Fruit fly (Drosophila melanogaster) whole organism, embryonic: ENCODE data around the gene CG5568.
A peak's percentile ranks its signal among the peaks of the same experiment; 100 is the strongest.

Experiments
- CG10543 ChIP-seq: fragments of 200-800 bp; sonication (Bioruptor generic); optimal IDR thresholded peaks from 3 replicates; lab custom pipeline; 2017; ENCODE audit warnings: missing biosample characterization, mild to moderate bottlenecking, missing genetic modification characterization, moderate library complexity
- CG11085 ChIP-seq: fragments of 200-800 bp; sonication (Bioruptor generic); IDR thresholded peaks from 2 replicates; pipeline ENCODE4 v1.3.6; 2022; ENCODE audit warnings: missing biosample characterization, missing genetic modification characterization
- CG11456 ChIP-seq: fragments of 200-800 bp; sonication (Bioruptor generic); IDR thresholded peaks from 3 replicates; pipeline ENCODE4 v1.3.6; 2022; ENCODE audit warnings: missing biosample characterization, missing genetic modification characterization
- CG12104 ChIP-seq: fragments of 200-800 bp; sonication (Bioruptor generic); optimal IDR thresholded peaks from 3 replicates; lab custom pipeline; 2016; ENCODE audit warnings: missing biosample characterization, missing genetic modification characterization
- CG12219 ChIP-seq: fragments of 200-800 bp; sonication (Bioruptor generic); optimal IDR thresholded peaks from 3 replicates; lab custom pipeline; 2018; ENCODE audit warnings: missing biosample characterization, mild to moderate bottlenecking, missing genetic modification characterization
- CG13296 ChIP-seq: fragments of 200-800 bp; sonication (Bioruptor generic); optimal IDR thresholded peaks from 3 replicates; lab custom pipeline; 2018; ENCODE audit warnings: missing biosample characterization, mild to moderate bottlenecking, missing genetic modification characterization
- CG13424 ChIP-seq: fragments of 200-800 bp; sonication (Bioruptor generic); optimal IDR thresholded peaks from 2 replicates; lab custom pipeline; 2019; ENCODE audit warnings: missing biosample characterization, mild to moderate bottlenecking, missing genetic modification characterization, moderate library complexity
- CG14667 ChIP-seq: fragments of 200-800 bp; sonication (Bioruptor generic); IDR thresholded peaks from 2 replicates; pipeline ENCODE4 v1.3.6; 2022; ENCODE audit warnings: missing biosample characterization, missing genetic modification characterization
- CG1529 ChIP-seq: fragments of 200-800 bp; sonication (Bioruptor generic); optimal IDR thresholded peaks from 3 replicates; lab custom pipeline; 2018; ENCODE audit warnings: missing biosample characterization, missing genetic modification characterization
- CG18476 ChIP-seq: fragments of 200-800 bp; sonication (Bioruptor generic); optimal IDR thresholded peaks from 2 replicates; lab custom pipeline; 2016; ENCODE audit warnings: missing biosample characterization, mild to moderate bottlenecking, missing genetic modification characterization
- CG3407 ChIP-seq: fragments of 200-800 bp; sonication (Bioruptor generic); optimal IDR thresholded peaks from 2 replicates; lab custom pipeline; 2018; ENCODE audit warnings: missing biosample characterization, mild to moderate bottlenecking, missing genetic modification characterization
- CG34422 ChIP-seq: fragments of 200-800 bp; sonication (Bioruptor generic); IDR thresholded peaks from 3 replicates; pipeline ENCODE4 v1.3.6; 2022; ENCODE audit warnings: missing biosample characterization, missing genetic modification characterization
- CG4282 ChIP-seq: fragments of 200-800 bp; sonication (Bioruptor generic); optimal IDR thresholded peaks from 2 replicates; lab custom pipeline; 2016; ENCODE audit warnings: missing biosample characterization, missing genetic modification characterization
- CG5245 ChIP-seq: fragments of 200-800 bp; sonication (Bioruptor generic); optimal IDR thresholded peaks from 3 replicates; lab custom pipeline; 2016; ENCODE audit warnings: missing biosample characterization, missing genetic modification characterization
- CG6683 ChIP-seq: fragments of 200-800 bp; sonication (Bioruptor generic); optimal IDR thresholded peaks from 2 replicates; lab custom pipeline; 2017; ENCODE audit warnings: missing biosample characterization, mild to moderate bottlenecking, missing genetic modification characterization, missing genetic modification reagents
- CG6854 ChIP-seq: fragments of 200-800 bp; sonication (Bioruptor generic); optimal IDR thresholded peaks from 3 replicates; lab custom pipeline; 2017; ENCODE audit warnings: missing biosample characterization, mild to moderate bottlenecking, missing genetic modification characterization
- CG8359 ChIP-seq: fragments of 200-800 bp; sonication (Bioruptor generic); optimal IDR thresholded peaks from 2 replicates; lab custom pipeline; 2017; ENCODE audit warnings: missing biosample characterization, mild to moderate bottlenecking, missing genetic modification characterization, borderline replicate concordance
- CG9215 ChIP-seq: fragments of 200-800 bp; sonication (Bioruptor generic); IDR thresholded peaks from 2 replicates; pipeline ENCODE4 v1.3.6; 2022; ENCODE audit warnings: missing biosample characterization, missing genetic modification characterization
- D ChIP-seq, 2 experiments: fragments of 200-800 bp in 1 of 2; fragments of >200 bp in 1 of 2; sonication (Bioruptor generic) in 1 of 2; optimal IDR thresholded peaks; 2 replicates in 1 of 2; 3 replicates in 1 of 2; lab custom pipeline; 2017; ENCODE audit warnings: mild to moderate bottlenecking in 1 of 2, missing biosample characterization in 1 of 2, missing genetic modification characterization in 1 of 2, missing genetic modification reagents in 1 of 2
- Dp ChIP-seq: fragments of 200-800 bp; sonication (Bioruptor generic); optimal IDR thresholded peaks from 2 replicates; lab custom pipeline; 2018; ENCODE audit warnings: missing biosample characterization, mild to moderate bottlenecking, missing genetic modification characterization, moderate library complexity
- Fer1 ChIP-seq: fragments of 200-800 bp; sonication (Bioruptor generic); optimal IDR thresholded peaks from 2 replicates; lab custom pipeline; 2017; ENCODE audit warnings: missing biosample characterization, mild to moderate bottlenecking, missing genetic modification characterization
- Fer3 ChIP-seq: fragments of 200-800 bp; sonication (Bioruptor generic); optimal IDR thresholded peaks from 2 replicates; lab custom pipeline; 2018; ENCODE audit warnings: missing biosample characterization, mild to moderate bottlenecking, missing genetic modification characterization, moderate library complexity
- Hr3 ChIP-seq: fragments of 200-800 bp; sonication (Bioruptor generic); optimal IDR thresholded peaks from 3 replicates; lab custom pipeline; 2016; ENCODE audit warnings: missing biosample characterization, missing genetic modification characterization
- Lim3 ChIP-seq: fragments of 200-800 bp; sonication (Bioruptor generic); IDR thresholded peaks from 2 replicates; pipeline ENCODE4 v1.3.6; 2022; ENCODE audit warnings: missing biosample characterization, missing genetic modification characterization
- Med ChIP-seq: fragments of 200-800 bp; sonication (Bioruptor generic); peaks from one replicate; lab custom pipeline; 2016; ENCODE audit warnings: missing biosample characterization, missing genetic modification characterization, mild to moderate bottlenecking, inconsistent platforms, moderate library complexity
- NC2α ChIP-seq: fragments of 200-800 bp; sonication (Bioruptor generic); optimal IDR thresholded peaks from 2 replicates; lab custom pipeline; 2016; ENCODE audit warnings: missing biosample characterization, missing genetic modification characterization
- NFAT ChIP-seq: fragments of 200-800 bp; sonication (Bioruptor generic); IDR thresholded peaks from 2 replicates; pipeline ENCODE4 v1.3.6; 2022; ENCODE audit warnings: missing biosample characterization, missing genetic modification characterization
- Nf-YA ChIP-seq: fragments of 200-800 bp; sonication (Bioruptor generic); IDR thresholded peaks from 2 replicates; pipeline ENCODE4 v1.3.6; 2022; ENCODE audit warnings: missing biosample characterization, missing genetic modification characterization
- Sin3A ChIP-seq: fragments of >200 bp; optimal IDR thresholded peaks from 2 replicates; lab custom pipeline; 2018
- Ssrp ChIP-seq: fragments of 200-800 bp; sonication (Bioruptor generic); optimal IDR thresholded peaks from 2 replicates; lab custom pipeline; 2018; ENCODE audit warnings: missing biosample characterization, mild to moderate bottlenecking, missing genetic modification characterization, moderate library complexity
- Taf1 ChIP-seq: fragments of 200-800 bp; sonication (Bioruptor generic); IDR thresholded peaks from 2 replicates; pipeline ENCODE4 v1.3.6; 2022; ENCODE audit warnings: missing biosample characterization, missing genetic modification characterization
- abd-A ChIP-seq: fragments of 200-800 bp; sonication (Bioruptor generic); optimal IDR thresholded peaks from 3 replicates; lab custom pipeline; 2019; ENCODE audit warnings: missing biosample characterization, mild to moderate bottlenecking, missing genetic modification characterization, moderate library complexity
- al ChIP-seq: fragments of 200-800 bp; sonication (Bioruptor generic); IDR thresholded peaks from 2 replicates; pipeline ENCODE4 v1.3.6; 2022; ENCODE audit warnings: missing biosample characterization, missing genetic modification characterization
- amos ChIP-seq: fragments of 200-800 bp; sonication (Bioruptor generic); IDR thresholded peaks from 2 replicates; pipeline ENCODE4 v1.3.6; 2022; ENCODE audit warnings: missing biosample characterization, missing genetic modification characterization; ENCODE audit not compliant: partially characterized antibody
- ara ChIP-seq: fragments of 200-800 bp; sonication (Bioruptor generic); IDR thresholded peaks from 2 replicates; pipeline ENCODE4 v1.3.6; 2022; ENCODE audit warnings: missing biosample characterization, missing genetic modification characterization
- ash1 ChIP-seq: fragments of 200-800 bp; sonication (Bioruptor generic); optimal IDR thresholded peaks from 2 replicates; lab custom pipeline; 2018; ENCODE audit warnings: missing biosample characterization, mild to moderate bottlenecking, missing genetic modification characterization
- bab2 ChIP-seq: fragments of 200-800 bp; sonication (Bioruptor generic); optimal IDR thresholded peaks from 2 replicates; lab custom pipeline; 2016; ENCODE audit warnings: missing biosample characterization, missing genetic modification characterization
- croc ChIP-seq: fragments of 200-800 bp; sonication (Bioruptor generic); conservative IDR thresholded peaks from 3 replicates; pipeline ENCODE4 v1.3.6; 2022; ENCODE audit warnings: missing biosample characterization, missing genetic modification characterization
- crol ChIP-seq: fragments of 200-800 bp; sonication (Bioruptor generic); IDR thresholded peaks from 2 replicates; pipeline ENCODE4 v1.3.6; 2022; ENCODE audit warnings: missing biosample characterization, missing genetic modification characterization
- dm ChIP-seq: fragments of 200-800 bp; sonication (Bioruptor generic); optimal IDR thresholded peaks from 3 replicates; lab custom pipeline; 2016; ENCODE audit warnings: missing biosample characterization, missing genetic modification characterization
- exex ChIP-seq: fragments of 200-800 bp; sonication (Bioruptor generic); optimal IDR thresholded peaks from 4 replicates; lab custom pipeline; 2018; ENCODE audit warnings: missing biosample characterization, mild to moderate bottlenecking, missing genetic modification characterization, moderate library complexity
- fru ChIP-seq: fragments of >200 bp; optimal IDR thresholded peaks from 2 replicates; lab custom pipeline; 2017
- grau ChIP-seq: fragments of 200-800 bp; optimal IDR thresholded peaks from 3 replicates; lab custom pipeline; 2019; ENCODE audit warnings: missing biosample characterization, mild to moderate bottlenecking, missing genetic modification characterization, moderate library complexity
- pros ChIP-seq: fragments of 200-800 bp; sonication (Bioruptor generic); optimal IDR thresholded peaks from 3 replicates; lab custom pipeline; 2019; ENCODE audit warnings: missing biosample characterization, mild to moderate bottlenecking, missing genetic modification characterization, moderate library complexity
- ro ChIP-seq: fragments of 200-800 bp; sonication (Bioruptor generic); IDR thresholded peaks from 2 replicates; pipeline ENCODE4 v1.3.6; 2022; ENCODE audit warnings: missing biosample characterization, missing genetic modification characterization
- so ChIP-seq: fragments of 200-800 bp; sonication (Bioruptor generic); IDR thresholded peaks from 3 replicates; pipeline ENCODE4 v1.3.6; 2022; ENCODE audit warnings: missing biosample characterization, missing genetic modification characterization
- tup ChIP-seq: fragments of 200-800 bp; sonication (Bioruptor generic); optimal IDR thresholded peaks from 2 replicates; lab custom pipeline; 2016; ENCODE audit warnings: missing biosample characterization, mild to moderate bottlenecking, missing genetic modification characterization, moderate library complexity
- twi ChIP-seq: fragments of 200-800 bp; optimal IDR thresholded peaks from 2 replicates; lab custom pipeline; 2019; ENCODE audit warnings: missing biosample characterization, mild to moderate bottlenecking, missing genetic modification characterization, moderate library complexity

Gene CG5568

DNA sequence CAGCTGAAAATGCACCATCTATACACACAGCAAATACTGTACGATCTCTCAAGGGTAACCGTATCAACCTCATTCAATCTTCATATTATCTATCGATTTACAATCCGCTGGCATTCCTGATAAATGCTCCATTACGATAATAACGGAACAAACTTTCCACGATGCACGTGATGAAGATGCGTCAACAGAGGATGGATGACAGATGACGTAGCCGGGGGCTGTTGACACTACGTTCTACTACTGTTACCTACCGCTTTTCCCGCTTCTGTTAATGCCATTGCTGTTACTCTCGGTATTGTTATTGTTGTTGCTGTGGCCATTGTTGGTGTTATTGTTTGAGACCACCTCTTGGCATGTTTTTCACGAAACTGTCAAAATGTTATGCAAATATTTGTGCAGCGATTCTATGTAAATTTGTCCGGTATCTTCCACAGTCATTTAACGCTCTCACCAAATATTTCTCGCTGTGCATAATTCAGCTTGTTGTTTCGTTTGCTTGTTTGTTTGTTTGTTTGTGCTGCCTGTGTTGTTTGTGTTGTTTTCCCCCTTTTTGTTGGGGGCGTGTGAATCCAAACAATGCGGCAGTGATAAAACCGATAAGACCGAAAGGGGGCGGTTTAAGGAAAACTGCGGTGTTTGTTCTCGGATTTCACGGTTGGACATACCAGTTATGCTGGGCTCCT is 47.4 kb upstream of the CG5568 start (continued):
- TF ChIP-seq CG11085 (GFP tag; lab: Robert Waterston, UW), result no peak
- TF ChIP-seq CG5245 (GFP tag; lab: Kevin White, UChicago), result peak; percentile 76

DNA sequence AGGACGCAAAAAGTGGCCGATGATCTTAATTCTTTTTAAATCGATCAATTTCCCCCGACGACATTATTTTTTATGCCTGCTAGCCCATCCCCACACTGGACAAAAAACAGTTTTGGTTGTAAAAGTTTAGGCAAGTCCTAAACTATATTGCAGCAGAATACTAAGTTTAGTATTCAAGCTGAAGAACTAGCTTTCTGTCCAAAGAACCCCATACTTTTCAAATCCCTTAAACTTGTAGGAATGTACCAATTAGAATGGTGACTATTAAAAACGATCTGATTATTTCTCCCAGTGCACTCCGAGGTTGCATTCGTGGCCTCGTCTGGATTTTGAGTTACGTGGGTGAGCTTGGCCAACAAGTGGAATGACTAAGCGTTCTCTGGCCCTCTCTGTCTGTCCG is 45.8 kb upstream of the CG5568 start:
- TF ChIP-seq Med (GFP tag; lab: Kevin White, UChicago) (peak; percentile 5), twi (tag; lab: Kevin White, UChicago) (no peak), amos (no peak), CG12104 (GFP tag; lab: Kevin White, UChicago) (no peak), Lim3 (GFP tag; lab: Robert Waterston, UW) (no peak)

DNA sequence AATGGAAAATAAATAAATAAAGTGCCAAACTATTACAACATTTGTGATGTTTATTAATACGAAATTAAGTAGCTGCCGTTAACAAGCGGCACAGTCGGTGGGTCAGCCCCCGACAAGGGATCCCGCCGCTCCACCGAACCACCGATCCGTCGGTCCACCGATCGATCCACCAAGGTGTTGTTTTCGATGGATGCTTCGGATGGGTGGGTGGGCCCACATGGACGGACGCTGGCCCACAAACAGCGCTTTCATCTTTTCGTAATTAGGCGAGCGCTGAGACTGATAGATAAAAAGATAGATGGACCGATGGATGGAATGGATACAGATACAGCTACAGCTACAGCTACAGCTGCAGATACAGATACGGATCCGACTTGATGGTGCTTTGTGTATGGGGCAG is 43.0 kb upstream of the CG5568 start:
- TF ChIP-seq fru (lab: Kevin White, UChicago) (no peak), ro (GFP tag; lab: Robert Waterston, UW) (no peak), CG1529 (GFP tag; lab: Kevin White, UChicago) (no peak), bab2 (GFP tag; lab: Kevin White, UChicago) (no peak), ash1 (GFP tag; lab: Kevin White, UChicago) (no peak), CG6854 (no peak), NFAT (GFP tag; lab: Robert Waterston, UW) (no peak), al (no peak), CG13296 (GFP tag; lab: Kevin White, UChicago) (no peak), Fer1 (GFP tag; lab: Kevin White, UChicago) (no peak), Hr3 (no peak), tup (no peak), ara (GFP tag; lab: Robert Waterston, UW) (no peak), crol (GFP tag; lab: Robert Waterston, UW) (peak; percentile 44; the same call in 1 of the 2 replicates), CG12219 (no peak), Dp (GFP tag; lab: Kevin White, UChicago) (no peak), Nf-YA (no peak), CG34422 (GFP tag; lab: Robert Waterston, UW) (0 out of 3 replicates have a peak, but pooled peaks have one; percentile 8), dm (GFP tag; lab: Kevin White, UChicago) (no peak), Ssrp (tag; lab: Kevin White, UChicago) (no peak), abd-A (peak; percentile 57), D (optimal IDR thresholded peaks at IDR 0.05; lab: Kevin White, UChicago) (no peak), D (GFP tag; optimal IDR thresholded peaks at IDR 0.05; lab: Kevin White, UChicago) (no peak), CG9215 (no peak), CG6683 (GFP tag; lab: Kevin White, UChicago) (no peak), CG14667 (GFP tag; lab: Robert Waterston, UW) (no peak), Sin3A (lab: Kevin White, UChicago) (no peak), CG10543 (GFP tag; lab: Kevin White, UChicago) (peak; percentile 55), NC2α (GFP tag; lab: Kevin White, UChicago) (no peak), CG4282 (GFP tag; lab: Kevin White, UChicago) (no peak), grau (tag; lab: Kevin White, UChicago) (no peak), pros (GFP tag; lab: Kevin White, UChicago) (no peak), croc (GFP tag; lab: Robert Waterston, UW) (no peak), CG18476 (GFP tag; lab: Kevin White, UChicago) (no peak), CG13424 (tag; lab: Kevin White, UChicago) (no peak), so (GFP tag; lab: Robert Waterston, UW) (peak; percentile 68; the same call in 2 of the 3 replicates), exex (tag; lab: Kevin White, UChicago) (no peak), Fer3 (no peak), Taf1 (GFP tag; lab: Robert Waterston, UW) (no peak), CG11456 (GFP tag; lab: Robert Waterston, UW) (no peak), CG3407 (GFP tag; lab: Kevin White, UChicago) (no peak), CG8359 (GFP tag; lab: Kevin White, UChicago) (no peak)
